Worm (Caenorhabditis elegans) whole organism, late embryonic: Measurements from ENCODE around the gene C25H3.1.
A peak's percentile ranks its signal among the peaks of the same experiment; 100 is the strongest.

Experiments
- C08G9.2 ChIP-seq: sonication (generic microtip); optimal IDR thresholded peaks from 2 replicates; lab custom pipeline; 2016; ENCODE audit warnings: mild to moderate bottlenecking, missing genetic modification characterization, moderate library complexity, missing compliant biosample characterization
- C38D4.7 ChIP-seq: fragments of 200-800 bp; sonication (Bioruptor generic); optimal IDR thresholded peaks from 2 replicates; lab custom pipeline; 2018; ENCODE audit warnings: mild to moderate bottlenecking, missing genetic modification characterization, moderate library complexity, missing compliant biosample characterization
- F13H6.1 ChIP-seq: sonication (generic microtip); optimal IDR thresholded peaks from 2 replicates; lab custom pipeline; 2016; ENCODE audit warnings: missing genetic modification characterization, missing compliant biosample characterization
- K02D7.2 ChIP-seq: sonication (generic microtip); optimal IDR thresholded peaks from 2 replicates; lab custom pipeline; 2017; ENCODE audit warnings: mild to moderate bottlenecking, missing genetic modification characterization, missing compliant biosample characterization
- K09A11.1 ChIP-seq: sonication (generic microtip); optimal IDR thresholded peaks from 2 replicates; lab custom pipeline; 2017; ENCODE audit warnings: antibody characterized with exemption, mild to moderate bottlenecking, missing genetic modification characterization, missing compliant biosample characterization; ENCODE audit not compliant: insufficient read depth
- T23F11.4 ChIP-seq: fragments of 200-800 bp; sonication (Bioruptor generic); optimal IDR thresholded peaks from 2 replicates; lab custom pipeline; 2018; ENCODE audit warnings: mild to moderate bottlenecking, missing genetic modification characterization, missing compliant biosample characterization
- ahr-1 ChIP-seq: sonication (generic microtip); optimal IDR thresholded peaks from 2 replicates; lab custom pipeline; 2016; ENCODE audit warnings: missing genetic modification characterization, missing compliant biosample characterization
- ceh-14 ChIP-seq: sonication (generic microtip); optimal IDR thresholded peaks from 2 replicates; lab custom pipeline; 2016; ENCODE audit warnings: missing genotype, missing genetic modification characterization, missing compliant biosample characterization
- ceh-18 ChIP-seq: sonication (generic microtip); optimal IDR thresholded peaks from 2 replicates; lab custom pipeline; 2016; ENCODE audit warnings: missing genetic modification characterization, missing compliant biosample characterization
- ceh-19 ChIP-seq: fragments of 200-800 bp; sonication (Bioruptor generic); optimal IDR thresholded peaks from 2 replicates; lab custom pipeline; 2018; ENCODE audit warnings: mild to moderate bottlenecking, missing genetic modification characterization, missing compliant biosample characterization
- ceh-22 ChIP-seq: sonication (generic microtip); optimal IDR thresholded peaks from 2 replicates; lab custom pipeline; 2017; ENCODE audit warnings: missing biosample characterization, missing genetic modification characterization
- che-1 ChIP-seq: sonication (generic microtip); optimal IDR thresholded peaks from 2 replicates; lab custom pipeline; 2016; ENCODE audit warnings: mild to moderate bottlenecking, missing genetic modification characterization, missing compliant biosample characterization
- elt-4 ChIP-seq: sonication (generic microtip); optimal IDR thresholded peaks from 2 replicates; lab custom pipeline; 2016; ENCODE audit warnings: missing genetic modification characterization, missing compliant biosample characterization
- fax-1 ChIP-seq: sonication (generic microtip); optimal IDR thresholded peaks from 2 replicates; lab custom pipeline; 2016; ENCODE audit warnings: missing genotype, missing genetic modification characterization, missing compliant biosample characterization
- gmeb-2 ChIP-seq: sonication (generic microtip); optimal IDR thresholded peaks from 2 replicates; lab custom pipeline; 2016; ENCODE audit warnings: missing genetic modification characterization, inconsistent platforms, missing compliant biosample characterization
- hlh-6 ChIP-seq: sonication (generic microtip); optimal IDR thresholded peaks from 2 replicates; lab custom pipeline; 2016; ENCODE audit warnings: missing genotype, missing genetic modification characterization, missing compliant biosample characterization
- lin-11 ChIP-seq: fragments of 200-800 bp; sonication (Bioruptor generic); optimal IDR thresholded peaks from 2 replicates; lab custom pipeline; 2018; ENCODE audit warnings: mild to moderate bottlenecking, missing genetic modification characterization, missing compliant biosample characterization
- madf-2 ChIP-seq: sonication (generic microtip); optimal IDR thresholded peaks from 2 replicates; lab custom pipeline; 2017; ENCODE audit warnings: missing genetic modification characterization, missing compliant biosample characterization
- nfya-1 ChIP-seq: sonication (generic microtip); optimal IDR thresholded peaks from 2 replicates; lab custom pipeline; 2017; ENCODE audit warnings: missing genetic modification characterization, mild to moderate bottlenecking, missing compliant biosample characterization, antibody characterized with exemption, moderate library complexity
- nhr-11 ChIP-seq: fragments of 150-350 bp; optimal IDR thresholded peaks from 2 replicates; lab custom pipeline; 2014; ENCODE audit warnings: missing biosample characterization, missing genetic modification characterization
- nhr-232 ChIP-seq: sonication (generic microtip); optimal IDR thresholded peaks from 2 replicates; lab custom pipeline; 2016; ENCODE audit warnings: missing genetic modification characterization, missing compliant biosample characterization
- npax-4 ChIP-seq: sonication (generic microtip); optimal IDR thresholded peaks from 2 replicates; lab custom pipeline; 2016; ENCODE audit warnings: missing genetic modification characterization, missing compliant biosample characterization
- odd-2 ChIP-seq: sonication (generic microtip); optimal IDR thresholded peaks from 2 replicates; lab custom pipeline; 2017; ENCODE audit warnings: antibody characterized with exemption, mild to moderate bottlenecking, missing genetic modification characterization, missing compliant biosample characterization
- pat-9 ChIP-seq: fragments of 200-800 bp; sonication (Bioruptor generic); optimal IDR thresholded peaks from 2 replicates; lab custom pipeline; 2018; ENCODE audit warnings: mild to moderate bottlenecking, missing genetic modification characterization, moderate library complexity, missing compliant biosample characterization
- pha-4 ChIP-seq: fragments of 150-350 bp; optimal IDR thresholded peaks from 2 replicates; lab custom pipeline; 2018; ENCODE audit warnings: missing biosample characterization, missing genetic modification reagents, missing genetic modification characterization
- pqm-1 ChIP-seq: sonication (generic microtip); optimal IDR thresholded peaks from 2 replicates; lab custom pipeline; 2016; ENCODE audit warnings: missing genetic modification characterization, missing compliant biosample characterization
- ref-2 ChIP-seq: sonication (generic microtip); optimal IDR thresholded peaks from 2 replicates; lab custom pipeline; 2016; ENCODE audit warnings: missing genetic modification characterization, missing compliant biosample characterization
- sox-2 ChIP-seq: fragments of 200-800 bp; sonication (Bioruptor generic); IDR thresholded peaks from 2 replicates; pipeline ENCODE4 v1.3.6; 2022; ENCODE audit warnings: missing genetic modification reagents, missing genetic modification characterization, missing compliant biosample characterization
- sox-4 ChIP-seq: sonication (generic microtip); optimal IDR thresholded peaks from 2 replicates; lab custom pipeline; 2017; ENCODE audit warnings: mild to moderate bottlenecking, missing genetic modification characterization, inconsistent platforms, missing compliant biosample characterization
- tbx-2 ChIP-seq: sonication (generic microtip); optimal IDR thresholded peaks from 2 replicates; lab custom pipeline; 2016; ENCODE audit warnings: missing genetic modification characterization, missing compliant biosample characterization
- ttx-3 ChIP-seq: sonication (generic microtip); optimal IDR thresholded peaks from 2 replicates; lab custom pipeline; 2016; ENCODE audit warnings: missing genetic modification reagents, missing genetic modification characterization, missing compliant biosample characterization
- unc-3 ChIP-seq, 2 experiments: fragments of 200-800 bp in 1 of 2; sonication (Bioruptor generic) in 1 of 2; sonication (generic microtip) in 1 of 2; conservative IDR thresholded peaks in 1 of 2; optimal IDR thresholded peaks in 1 of 2; 2 replicates each; pipeline versions ENCODE4 v1.3.6 to Lab custom; 2016 to 2022; ENCODE audit warnings: missing compliant biosample characterization in 2 of 2, missing genetic modification characterization in 2 of 2, missing genetic modification reagents in 1 of 2
- unc-42 ChIP-seq: sonication (generic microtip); optimal IDR thresholded peaks from 2 replicates; lab custom pipeline; 2016; ENCODE audit warnings: missing genotype, missing genetic modification characterization, missing compliant biosample characterization
- unc-55 ChIP-seq: sonication (generic microtip); optimal IDR thresholded peaks from 2 replicates; lab custom pipeline; 2017; ENCODE audit warnings: missing biosample characterization, missing genetic modification reagents, missing genetic modification characterization

Gene C25H3.1

DNA sequence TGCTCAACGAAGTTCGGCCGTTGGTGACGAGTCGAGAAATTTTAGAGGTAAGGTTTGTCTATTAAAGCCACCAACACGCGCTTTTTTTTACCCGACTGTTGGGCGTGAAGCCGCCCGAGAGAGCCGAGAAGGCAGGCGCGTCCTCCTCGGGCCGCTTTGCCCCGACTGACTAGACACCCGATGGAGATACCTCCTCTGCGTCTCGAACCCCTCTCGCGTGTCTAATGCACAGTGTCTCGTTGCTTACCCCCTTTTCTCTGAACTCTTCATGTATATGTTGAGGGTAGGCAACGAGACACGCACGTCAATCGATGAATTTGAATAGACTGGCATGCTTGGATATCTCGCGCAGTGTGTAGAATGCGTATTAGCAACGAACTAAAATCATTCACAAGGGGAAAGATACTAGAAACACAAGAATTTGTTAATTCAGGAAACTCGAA, 37.1 kb upstream of the C25H3.1 start (continued):
- TF ChIP-seq nhr-11 (tag; lab: Kevin White, UChicago) (peak; percentile 38), madf-2 (tag; lab: Kevin White, UChicago) (peak; percentile 75), nhr-232 (tag; lab: Kevin White, UChicago) (peak; percentile 42), fax-1 (tag; lab: Kevin White, UChicago) (peak; percentile 30), ahr-1 (peak; percentile 55), C38D4.7 (GFP tag; lab: Kevin White, UChicago) (peak; percentile 73), K09A11.1 (peak; percentile 60), C08G9.2 (tag; lab: Kevin White, UChicago) (peak; percentile 76), K02D7.2 (peak; percentile 75), unc-42 (tag; lab: Kevin White, UChicago) (peak; percentile 36), lin-11 (tag; lab: Kevin White, UChicago) (peak; percentile 67), ttx-3 (tag; lab: Kevin White, UChicago) (no peak), sox-4 (tag; lab: Kevin White, UChicago) (peak; percentile 83), pqm-1 (tag; lab: Kevin White, UChicago) (no peak), ceh-19 (peak; percentile 91), unc-55 (GFP tag; lab: Kevin White, UChicago) (peak; percentile 66)

DNA sequence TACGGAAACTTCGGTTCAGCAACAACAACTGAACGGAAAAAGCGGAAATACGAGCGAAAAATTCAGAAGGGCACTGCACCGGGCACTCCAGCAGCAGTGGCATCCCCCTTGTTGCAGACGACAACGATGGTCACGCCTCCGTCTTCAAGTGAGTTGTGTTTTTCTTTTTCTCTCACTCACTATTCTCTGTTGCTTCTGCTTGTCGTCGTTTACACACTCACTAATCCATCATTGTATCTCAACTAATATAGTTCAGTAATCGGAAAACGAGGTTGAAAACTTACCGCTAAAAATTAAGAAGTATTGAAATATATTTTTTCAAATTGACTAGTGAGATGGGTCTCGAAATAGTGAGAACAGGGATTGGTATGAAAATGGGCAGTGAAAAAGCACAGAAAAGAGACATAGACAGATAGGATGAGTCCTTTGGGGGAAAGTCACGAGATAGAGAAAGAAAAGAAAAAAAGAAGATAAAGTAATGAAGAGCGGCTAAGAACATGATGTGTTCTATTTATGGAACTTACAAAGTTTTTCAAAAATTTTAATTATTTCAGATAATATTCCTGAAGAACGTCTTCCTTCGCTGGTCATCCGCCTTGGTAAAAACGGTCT, 35.6 kb upstream of the C25H3.1 start:
- TF ChIP-seq madf-2 (tag; lab: Kevin White, UChicago) (no peak), ceh-14 (peak; percentile 10), pat-9 (no peak), ceh-18 (tag; lab: Kevin White, UChicago) (no peak), unc-42 (tag; lab: Kevin White, UChicago) (peak; percentile 12)

DNA sequence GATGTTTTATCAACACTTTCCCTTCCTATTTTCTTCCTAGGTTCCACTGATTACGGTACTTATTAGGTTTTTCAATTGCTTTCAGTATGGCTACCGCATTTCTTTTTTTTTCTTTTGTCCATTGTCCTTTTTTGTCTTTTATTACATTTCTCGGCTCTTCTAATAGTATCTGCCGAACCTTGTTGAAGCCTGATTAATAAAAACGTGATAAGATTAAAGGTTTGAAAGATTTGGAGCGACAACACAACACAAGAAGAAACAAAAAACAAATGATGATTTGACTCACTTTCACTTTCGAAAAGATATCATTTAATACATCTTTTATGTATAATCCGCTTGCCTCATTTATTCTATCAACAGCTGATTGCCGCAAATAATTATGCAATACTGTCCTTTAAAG, 33.8 kb upstream of the C25H3.1 start, which contains the start of gene C25H3.15:
C25H3.15 (plus strand) TSS at position 301 of the 400 bp plus-strand sequence.
- TF ChIP-seq K09A11.1 (no peak), ceh-22 (tag; lab: Kevin White, UChicago) (no peak), nfya-1 (no peak), pqm-1 (tag; lab: Kevin White, UChicago) (no peak), gmeb-2 (tag; lab: Kevin White, UChicago) (no peak), unc-3 (GFP tag; conservative IDR thresholded peaks at IDR 0.05; lab: Robert Waterston, UW) (no peak), unc-3 (tag; optimal IDR thresholded peaks at IDR 0.05; lab: Kevin White, UChicago) (no peak), ttx-3 (tag; lab: Kevin White, UChicago) (no peak), T23F11.4 (GFP tag; lab: Kevin White, UChicago) (no peak), C08G9.2 (tag; lab: Kevin White, UChicago) (no peak), elt-4 (tag; lab: Kevin White, UChicago) (no peak), unc-55 (GFP tag; lab: Kevin White, UChicago) (no peak), sox-2 (no peak), che-1 (no peak), npax-4 (tag; lab: Kevin White, UChicago) (no peak), pha-4 (no peak), odd-2 (tag; lab: Kevin White, UChicago) (no peak), tbx-2 (tag; lab: Kevin White, UChicago) (no peak)

DNA sequence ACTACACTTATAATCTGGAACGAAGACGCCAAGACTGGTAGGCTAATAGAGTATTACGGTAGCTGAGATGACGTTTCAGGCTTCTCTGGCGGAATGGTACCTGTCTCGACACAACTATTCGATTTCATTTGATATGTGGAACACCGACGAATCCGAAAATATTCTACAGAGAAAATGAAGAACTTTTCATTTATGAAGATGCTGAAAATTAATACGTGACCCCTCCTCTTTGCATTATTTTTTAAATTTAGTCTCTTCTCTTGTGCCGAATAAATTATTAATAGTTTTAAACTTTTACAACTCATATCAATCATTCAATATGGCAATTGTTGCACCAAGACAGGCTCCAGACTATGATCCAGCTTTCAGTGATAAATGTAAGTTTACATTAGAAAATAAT, 32.9 kb upstream of the C25H3.1 start, which contains the start of gene C25H3.16:
C25H3.16 (plus strand) TSS at position 301 of the 400 bp plus-strand sequence.
- TF ChIP-seq F13H6.1 (tag; lab: Kevin White, UChicago) (no peak), hlh-6 (tag; lab: Kevin White, UChicago) (no peak), ref-2 (tag; lab: Kevin White, UChicago) (no peak)
- TF ChIP-seq, all 69 proteins: peak for 0
